Fruit fly (Drosophila melanogaster) whole organism, embryonic: ENCODE results near the gene Sytbeta.

ENCODE experiments used
- Bgb ChIP-seq: fragments of 200-800 bp; sonication (Bioruptor generic); IDR thresholded peaks from 2 replicates; pipeline ENCODE4 v1.3.6; 2022; ENCODE audit warnings: missing biosample characterization, missing genetic modification characterization; ENCODE audit not compliant: partially characterized antibody
- BtbVII ChIP-seq: fragments of 200-800 bp; sonication (Bioruptor generic); optimal IDR thresholded peaks from 3 replicates; lab custom pipeline; 2017; ENCODE audit warnings: missing biosample characterization, mild to moderate bottlenecking, missing genetic modification characterization
- CG1024 ChIP-seq: fragments of 200-800 bp; sonication (Bioruptor generic); IDR thresholded peaks from 2 replicates; pipeline ENCODE4 v1.3.6; 2022; ENCODE audit warnings: missing biosample characterization, missing genetic modification characterization
- CG10543 ChIP-seq: fragments of 200-800 bp; sonication (Bioruptor generic); optimal IDR thresholded peaks from 3 replicates; lab custom pipeline; 2017; ENCODE audit warnings: missing biosample characterization, mild to moderate bottlenecking, missing genetic modification characterization, moderate library complexity
- CG10959 ChIP-seq: fragments of 200-800 bp; sonication (Bioruptor generic); IDR thresholded peaks from 2 replicates; pipeline ENCODE4 v1.3.6; 2022; ENCODE audit warnings: missing biosample characterization, missing genetic modification characterization
- CG12104 ChIP-seq: fragments of 200-800 bp; sonication (Bioruptor generic); optimal IDR thresholded peaks from 3 replicates; lab custom pipeline; 2016; ENCODE audit warnings: missing biosample characterization, missing genetic modification characterization
- CG12659 ChIP-seq: fragments of 200-800 bp; sonication (Bioruptor generic); optimal IDR thresholded peaks from 3 replicates; lab custom pipeline; 2017; ENCODE audit warnings: mild to moderate bottlenecking, missing biosample characterization, missing genetic modification reagents, missing genetic modification characterization
- CG15514 ChIP-seq: fragments of 200-800 bp; sonication (Bioruptor generic); optimal IDR thresholded peaks from 3 replicates; lab custom pipeline; 2017; ENCODE audit warnings: missing biosample characterization, missing genetic modification characterization, mild to moderate bottlenecking, moderate library complexity, missing genetic modification reagents
- CG31224 ChIP-seq: fragments of 200-800 bp; sonication (Bioruptor generic); IDR thresholded peaks from 2 replicates; pipeline ENCODE4 v1.3.6; 2022; ENCODE audit warnings: missing biosample characterization, missing genetic modification characterization
- CG32772 ChIP-seq: fragments of 200-800 bp; sonication (Bioruptor generic); IDR thresholded peaks from 2 replicates; pipeline ENCODE4 v1.3.6; 2022; ENCODE audit warnings: missing biosample characterization, missing genetic modification characterization
- CG3407 ChIP-seq: fragments of 200-800 bp; sonication (Bioruptor generic); optimal IDR thresholded peaks from 2 replicates; lab custom pipeline; 2018; ENCODE audit warnings: missing biosample characterization, mild to moderate bottlenecking, missing genetic modification characterization
- CG3726 ChIP-seq: fragments of 200-800 bp; sonication (Bioruptor generic); IDR thresholded peaks from 3 replicates; pipeline ENCODE4, ENCODE4 v1.3.6; 2022; ENCODE audit warnings: missing biosample characterization, missing genetic modification characterization
- CG42726 ChIP-seq: fragments of 200-800 bp; sonication (Bioruptor generic); IDR thresholded peaks from 2 replicates; pipeline ENCODE4 v1.3.6; 2022; ENCODE audit warnings: missing biosample characterization, missing genetic modification characterization; ENCODE audit not compliant: partially characterized antibody
- CG4707 ChIP-seq: fragments of 200-800 bp; sonication (Bioruptor generic); optimal IDR thresholded peaks from 2 replicates; lab custom pipeline; 2018; ENCODE audit warnings: missing biosample characterization, mild to moderate bottlenecking, missing genetic modification characterization, moderate library complexity
- CG6254 ChIP-seq: fragments of 200-800 bp; sonication (Bioruptor generic); optimal IDR thresholded peaks from 3 replicates; lab custom pipeline; 2017; ENCODE audit warnings: mild to moderate bottlenecking, missing biosample characterization, missing genetic modification reagents, missing genetic modification characterization
- CG8089 ChIP-seq: fragments of 200-800 bp; sonication (Bioruptor generic); optimal IDR thresholded peaks from 3 replicates; lab custom pipeline; 2016; ENCODE audit warnings: missing biosample characterization, missing genetic modification characterization
- CG9817 ChIP-seq: fragments of 200-800 bp; sonication (Bioruptor generic); optimal IDR thresholded peaks from 2 replicates; lab custom pipeline; 2018; ENCODE audit warnings: missing biosample characterization, mild to moderate bottlenecking, missing genetic modification characterization, moderate library complexity
- Dp ChIP-seq: fragments of 200-800 bp; sonication (Bioruptor generic); optimal IDR thresholded peaks from 2 replicates; lab custom pipeline; 2018; ENCODE audit warnings: missing biosample characterization, mild to moderate bottlenecking, missing genetic modification characterization, moderate library complexity
- Fer1 ChIP-seq: fragments of 200-800 bp; sonication (Bioruptor generic); optimal IDR thresholded peaks from 2 replicates; lab custom pipeline; 2017; ENCODE audit warnings: missing biosample characterization, mild to moderate bottlenecking, missing genetic modification characterization
- Hr51 ChIP-seq, 2 experiments: fragments of 200-800 bp; sonication (Bioruptor generic); optimal IDR thresholded peaks; 2 replicates in 1 of 2; 3 replicates in 1 of 2; lab custom pipeline; 2016 to 2018; ENCODE audit warnings: missing biosample characterization in 2 of 2, missing genetic modification characterization in 2 of 2, mild to moderate bottlenecking in 1 of 2, moderate library complexity in 1 of 2
- Hr78 ChIP-seq, 2 experiments: fragments of 200-800 bp in 1 of 2; fragments of >200 bp in 1 of 2; sonication (Bioruptor generic) in 1 of 2; optimal IDR thresholded peaks; 2 replicates each; lab custom pipeline; 2017 to 2019; ENCODE audit warnings: missing biosample characterization in 2 of 2, missing genetic modification characterization in 2 of 2, mild to moderate bottlenecking in 1 of 2, moderate library complexity in 1 of 2
- Med ChIP-seq: fragments of 200-800 bp; sonication (Bioruptor generic); peaks from one replicate; lab custom pipeline; 2016; ENCODE audit warnings: missing biosample characterization, missing genetic modification characterization, mild to moderate bottlenecking, inconsistent platforms, moderate library complexity
- Myb ChIP-seq: fragments of 200-800 bp; sonication (Bioruptor generic); optimal IDR thresholded peaks from 2 replicates; lab custom pipeline; 2016; ENCODE audit warnings: missing biosample characterization, missing genetic modification characterization
- NK7.1 ChIP-seq: fragments of 200-800 bp; sonication (Bioruptor generic); optimal IDR thresholded peaks from 3 replicates; lab custom pipeline; 2016; ENCODE audit warnings: missing biosample characterization, missing genetic modification characterization
- Nf-YB ChIP-seq: fragments of 200-800 bp; sonication (Bioruptor generic); optimal IDR thresholded peaks from 3 replicates; lab custom pipeline; 2019; ENCODE audit warnings: missing biosample characterization, mild to moderate bottlenecking, missing genetic modification characterization, moderate library complexity
- Optix ChIP-seq: fragments of 200-800 bp; sonication (Bioruptor generic); IDR thresholded peaks from 3 replicates; pipeline ENCODE4 v1.3.6; 2022; ENCODE audit warnings: missing biosample characterization, missing genetic modification characterization
- Sry-δ ChIP-seq: fragments of 200-800 bp; sonication (Bioruptor generic); optimal IDR thresholded peaks from 2 replicates; lab custom pipeline; 2016; ENCODE audit warnings: missing biosample characterization, missing genetic modification characterization
- Xbp1 ChIP-seq: fragments of 200-800 bp; sonication (Bioruptor generic); optimal IDR thresholded peaks from 3 replicates; lab custom pipeline; 2016; ENCODE audit warnings: missing biosample characterization, mild to moderate bottlenecking, missing genetic modification characterization
- br ChIP-seq: fragments of >200 bp; optimal IDR thresholded peaks from 2 replicates; lab custom pipeline; 2017
- emc ChIP-seq: fragments of 200-800 bp; sonication (Bioruptor generic); optimal IDR thresholded peaks from 2 replicates; lab custom pipeline; 2016; ENCODE audit warnings: missing biosample characterization, missing genetic modification characterization
- fd102C ChIP-seq: fragments of 200-800 bp; sonication (Bioruptor generic); optimal IDR thresholded peaks from 2 replicates; lab custom pipeline; 2018; ENCODE audit warnings: missing biosample characterization, mild to moderate bottlenecking, missing genetic modification characterization, moderate library complexity
- gcm2 ChIP-seq: fragments of 200-800 bp; sonication (Bioruptor generic); optimal IDR thresholded peaks from 2 replicates; lab custom pipeline; 2016; ENCODE audit warnings: missing biosample characterization, missing genetic modification characterization
- gem ChIP-seq: fragments of 200-800 bp; sonication (Bioruptor generic); optimal IDR thresholded peaks from 2 replicates; lab custom pipeline; 2019; ENCODE audit warnings: missing biosample characterization, mild to moderate bottlenecking, missing genetic modification characterization, moderate library complexity
- gsb-n ChIP-seq: fragments of 200-800 bp; sonication (Bioruptor generic); optimal IDR thresholded peaks from 3 replicates; lab custom pipeline; 2018; ENCODE audit warnings: missing biosample characterization, mild to moderate bottlenecking, missing genetic modification characterization
- ind ChIP-seq: fragments of 200-800 bp; sonication (Bioruptor generic); optimal IDR thresholded peaks from 3 replicates; lab custom pipeline; 2016; ENCODE audit warnings: missing biosample characterization, missing genetic modification characterization
- kni ChIP-seq: fragments of 200-800 bp; sonication (Bioruptor generic); optimal IDR thresholded peaks from 3 replicates; lab custom pipeline; 2017; ENCODE audit warnings: mild to moderate bottlenecking, missing biosample characterization, missing genetic modification reagents, missing genetic modification characterization
- nerfin-1 ChIP-seq: fragments of 200-800 bp; sonication (Bioruptor generic); optimal IDR thresholded peaks from 3 replicates; lab custom pipeline; 2019; ENCODE audit warnings: missing biosample characterization, mild to moderate bottlenecking, missing genetic modification characterization, moderate library complexity
- pb ChIP-seq: fragments of 200-800 bp; sonication (Bioruptor generic); optimal IDR thresholded peaks from 3 replicates; lab custom pipeline; 2016; ENCODE audit warnings: missing biosample characterization, missing genetic modification characterization
- phol ChIP-seq: fragments of 200-800 bp; sonication (Bioruptor generic); optimal IDR thresholded peaks from 3 replicates; lab custom pipeline; 2018; ENCODE audit warnings: missing biosample characterization, mild to moderate bottlenecking, missing genetic modification characterization, moderate library complexity
- pita ChIP-seq: fragments of 200-800 bp; sonication (Bioruptor generic); optimal IDR thresholded peaks from 2 replicates; lab custom pipeline; 2017; ENCODE audit warnings: missing biosample characterization, mild to moderate bottlenecking, missing genetic modification characterization
- pros ChIP-seq: fragments of 200-800 bp; sonication (Bioruptor generic); optimal IDR thresholded peaks from 3 replicates; lab custom pipeline; 2019; ENCODE audit warnings: missing biosample characterization, mild to moderate bottlenecking, missing genetic modification characterization, moderate library complexity
- pzg ChIP-seq: fragments of 200-800 bp; sonication (Bioruptor generic); optimal IDR thresholded peaks from 3 replicates; lab custom pipeline; 2018; ENCODE audit warnings: missing biosample characterization, mild to moderate bottlenecking, missing genetic modification characterization, moderate library complexity
- slbo ChIP-seq: fragments of 200-800 bp; sonication (Bioruptor generic); IDR thresholded peaks from 2 replicates; pipeline ENCODE4 v1.3.6; 2022; ENCODE audit warnings: missing biosample characterization, missing genetic modification characterization
- so ChIP-seq: fragments of 200-800 bp; sonication (Bioruptor generic); IDR thresholded peaks from 3 replicates; pipeline ENCODE4 v1.3.6; 2022; ENCODE audit warnings: missing biosample characterization, missing genetic modification characterization
- stc ChIP-seq: fragments of 200-800 bp; sonication (Bioruptor generic); IDR thresholded peaks from 2 replicates; pipeline ENCODE4 v1.3.6; 2022; ENCODE audit warnings: missing biosample characterization, missing genetic modification characterization
- vfl ChIP-seq: fragments of 200-800 bp; sonication (Bioruptor generic); optimal IDR thresholded peaks from 2 replicates; lab custom pipeline; 2016; ENCODE audit warnings: missing biosample characterization, missing genetic modification characterization
- vnd ChIP-seq: fragments of 200-800 bp; sonication (Bioruptor generic); IDR thresholded peaks from 3 replicates; pipeline ENCODE4 v1.3.6; 2022; ENCODE audit warnings: missing biosample characterization, missing genetic modification characterization; ENCODE audit not compliant: partially characterized antibody
- zfh2 ChIP-seq: fragments of 200-800 bp; sonication (Bioruptor generic); optimal IDR thresholded peaks from 2 replicates; lab custom pipeline; 2016; ENCODE audit warnings: missing biosample characterization, missing genetic modification characterization

Gene Sytbeta

DNA sequence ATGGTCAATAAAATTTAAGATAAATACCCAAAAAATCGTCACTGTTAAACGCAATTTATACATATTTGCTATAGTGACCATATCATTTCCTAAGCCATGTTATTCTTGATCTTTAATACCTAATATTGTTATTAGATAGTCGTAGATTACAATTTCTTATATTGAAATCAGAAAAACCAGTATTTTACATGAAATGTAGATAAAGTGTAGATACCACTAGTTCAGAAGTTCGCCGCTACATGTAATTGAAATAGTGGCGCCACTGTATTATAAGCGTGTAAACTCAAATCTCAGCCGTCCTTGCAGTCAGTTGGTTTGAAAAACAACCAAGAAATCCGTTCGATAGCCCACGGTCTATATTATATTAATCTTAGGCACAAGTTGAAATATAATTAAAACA, 16.7 kb downstream of the Sytbeta start (continued):
- TF ChIP-seq slbo (GFP tag; lab: Robert Waterston, UW): peak; percentile 23; the same call in 1 of the 2 replicates
- TF ChIP-seq br (lab: Kevin White, UChicago): no peak
- no peak for TF ChIP-seq CG31224 (GFP tag; lab: Robert Waterston, UW)
- no peak for TF ChIP-seq CG12659 (GFP tag; lab: Kevin White, UChicago)
- no peak for TF ChIP-seq CG12104
- peak; percentile 76 for TF ChIP-seq Bgb
- peak in 1 of 2 experiments; percentile 14 for TF ChIP-seq Hr51 (GFP tag; optimal IDR thresholded peaks at IDR 0.05; lab: Kevin White, UChicago)
- TF ChIP-seq NK7.1 (GFP tag; lab: Kevin White, UChicago): no peak
- TF ChIP-seq ind (GFP tag; lab: Kevin White, UChicago): no peak
- TF ChIP-seq so: no peak
- TF ChIP-seq CG1024 (GFP tag; lab: Robert Waterston, UW): peak; percentile 2; the same call in 1 of the 2 replicates
- TF ChIP-seq pzg (GFP tag; lab: Kevin White, UChicago): no peak
- peak; percentile 11 for TF ChIP-seq Dp (GFP tag; lab: Kevin White, UChicago)
- no peak for TF ChIP-seq CG15514
- no peak for TF ChIP-seq Hr78 (GFP tag; optimal IDR thresholded peaks at IDR 0.05; lab: Kevin White, UChicago)
- no peak for TF ChIP-seq pb (GFP tag; lab: Kevin White, UChicago)
- TF ChIP-seq BtbVII (GFP tag; lab: Kevin White, UChicago): no peak
- TF ChIP-seq stc (GFP tag; lab: Robert Waterston, UW): no peak
- no peak for TF ChIP-seq Xbp1 (GFP tag; lab: Kevin White, UChicago)
- TF ChIP-seq vnd: no peak
- TF ChIP-seq zfh2 (GFP tag; lab: Kevin White, UChicago): no peak
- TF ChIP-seq gem (tag; lab: Kevin White, UChicago): no peak
- TF ChIP-seq Sry-δ (GFP tag; lab: Kevin White, UChicago): no peak
- TF ChIP-seq fd102C: no peak
- no peak for TF ChIP-seq CG6254 (GFP tag; lab: Kevin White, UChicago)
- no peak for TF ChIP-seq CG42726 (GFP tag; lab: Robert Waterston, UW)
- no peak for TF ChIP-seq CG10959 (GFP tag; lab: Robert Waterston, UW)
- TF ChIP-seq CG3726 (GFP tag; lab: Robert Waterston, UW): no peak
- no peak for TF ChIP-seq gcm2
- TF ChIP-seq Myb (GFP tag; lab: Kevin White, UChicago): peak; percentile 39
- peak; percentile 32 for TF ChIP-seq pita (GFP tag; lab: Kevin White, UChicago)
- TF ChIP-seq, all 482 proteins: peak for 26

DNA sequence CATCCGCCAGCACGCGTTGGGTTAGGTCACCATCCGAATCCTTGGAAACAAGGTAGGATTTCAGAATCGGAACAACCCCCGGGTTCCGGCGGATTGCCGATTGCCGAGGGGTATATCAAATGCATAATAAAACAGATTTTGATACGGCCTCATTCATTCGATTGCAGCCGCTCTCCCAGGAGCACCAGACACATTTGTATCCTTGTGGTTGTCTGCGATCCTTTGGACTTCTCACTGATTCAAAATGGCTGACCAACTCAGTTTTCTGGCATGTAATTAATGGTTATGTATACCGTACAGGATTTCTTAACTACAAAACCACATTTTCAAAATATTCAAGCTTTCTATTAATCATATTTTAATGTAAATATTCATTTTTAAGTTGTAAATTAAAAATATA, 17.2 kb downstream of the Sytbeta start:
- TF ChIP-seq CG32772: no peak
- TF ChIP-seq pros: peak; percentile 91
- TF ChIP-seq Nf-YB (GFP tag; lab: Kevin White, UChicago): peak; percentile 45
- TF ChIP-seq vfl (GFP tag; lab: Kevin White, UChicago): no peak
- TF ChIP-seq gsb-n (tag; lab: Kevin White, UChicago): peak; percentile 56
- no peak for TF ChIP-seq CG9817 (tag; lab: Kevin White, UChicago)
- TF ChIP-seq nerfin-1: peak; percentile 28
- no peak for TF ChIP-seq CG3407
- TF ChIP-seq emc (GFP tag; lab: Kevin White, UChicago): no peak
- TF ChIP-seq kni: peak; percentile 31
- TF ChIP-seq phol (tag; lab: Kevin White, UChicago): peak; percentile 3
- no peak for TF ChIP-seq CG4707 (GFP tag; lab: Kevin White, UChicago)
- no peak for TF ChIP-seq CG10543
- TF ChIP-seq Med (GFP tag; lab: Kevin White, UChicago): no peak
- TF ChIP-seq Fer1 (GFP tag; lab: Kevin White, UChicago): no peak
- TF ChIP-seq CG15514: no peak
- TF ChIP-seq CG8089: no peak
- no peak for TF ChIP-seq Optix (GFP tag; lab: Robert Waterston, UW)
